Fruit fly (Drosophila melanogaster) whole organism, prepupa: Measurements from ENCODE around the gene CG16957.
A peak's percentile ranks its signal among the peaks of the same experiment; 100 is the strongest.

Experiments used
- Blimp-1 ChIP-seq: fragments of 200-800 bp; sonication (Bioruptor generic); optimal IDR thresholded peaks from 3 replicates; lab custom pipeline; 2017; ENCODE audit warnings: missing biosample characterization, missing genetic modification characterization, mild to moderate bottlenecking, moderate library complexity, missing genetic modification reagents
- CG10631 ChIP-seq: fragments of 200-800 bp; sonication (Bioruptor generic); optimal IDR thresholded peaks from 2 replicates; lab custom pipeline; 2016; ENCODE audit warnings: missing biosample characterization, missing genetic modification characterization
- CG11294 ChIP-seq: fragments of 200-800 bp; sonication (Bioruptor generic); IDR thresholded peaks from 2 replicates; pipeline ENCODE4 v1.3.6; 2022; ENCODE audit warnings: missing biosample characterization, missing genetic modification characterization
- CG11762 ChIP-seq: fragments of 200-800 bp; sonication (Bioruptor generic); optimal IDR thresholded peaks from 3 replicates; lab custom pipeline; 2016; ENCODE audit warnings: missing biosample characterization, missing genetic modification characterization; ENCODE audit not compliant: insufficient read depth
- CG11902 ChIP-seq: fragments of 200-800 bp; sonication (Bioruptor generic); optimal IDR thresholded peaks from 3 replicates; lab custom pipeline; 2016; ENCODE audit warnings: missing biosample characterization, missing genetic modification characterization
- CG15336 ChIP-seq: fragments of 200-800 bp; sonication (Bioruptor generic); IDR thresholded peaks from 2 replicates; pipeline ENCODE4 v1.3.6; 2022; ENCODE audit warnings: missing biosample characterization, missing genetic modification characterization
- CG1621 ChIP-seq: fragments of 200-800 bp; sonication (Bioruptor generic); optimal IDR thresholded peaks from 3 replicates; lab custom pipeline; 2018; ENCODE audit warnings: missing biosample characterization, mild to moderate bottlenecking, missing genetic modification characterization
- CG31627 ChIP-seq: fragments of 200-800 bp; sonication (Bioruptor generic); optimal IDR thresholded peaks from 3 replicates; lab custom pipeline; 2016; ENCODE audit warnings: missing biosample characterization, missing genetic modification characterization
- CG32006 ChIP-seq: fragments of 200-800 bp; sonication (Bioruptor generic); optimal IDR thresholded peaks from 3 replicates; lab custom pipeline; 2017; ENCODE audit warnings: missing biosample characterization, mild to moderate bottlenecking, missing genetic modification characterization
- CG34406 ChIP-seq: fragments of 200-800 bp; sonication (Bioruptor generic); optimal IDR thresholded peaks from 3 replicates; lab custom pipeline; 2016; ENCODE audit warnings: missing biosample characterization, missing genetic modification characterization
- CG3919 ChIP-seq: fragments of 200-800 bp; sonication (Bioruptor generic); optimal IDR thresholded peaks from 3 replicates; lab custom pipeline; 2016; ENCODE audit warnings: missing biosample characterization, missing genetic modification characterization
- CG4318 ChIP-seq: fragments of 200-800 bp; sonication (Bioruptor generic); optimal IDR thresholded peaks from 3 replicates; lab custom pipeline; 2017; ENCODE audit warnings: missing biosample characterization, mild to moderate bottlenecking, missing genetic modification characterization
- CG6276 ChIP-seq: fragments of 200-800 bp; sonication (Bioruptor generic); optimal IDR thresholded peaks from 2 replicates; lab custom pipeline; 2017; ENCODE audit warnings: missing biosample characterization, mild to moderate bottlenecking, missing genetic modification characterization
- CG6792 ChIP-seq: fragments of 200-800 bp; sonication (Bioruptor generic); optimal IDR thresholded peaks from 3 replicates; lab custom pipeline; 2016; ENCODE audit warnings: missing biosample characterization, missing genetic modification characterization
- CG6808 ChIP-seq: fragments of 200-800 bp; sonication (Bioruptor generic); optimal IDR thresholded peaks from 3 replicates; lab custom pipeline; 2017; ENCODE audit warnings: missing biosample characterization, missing genetic modification characterization, mild to moderate bottlenecking, moderate library complexity, missing genetic modification reagents
- CG6854 ChIP-seq: fragments of 200-800 bp; sonication (Bioruptor generic); optimal IDR thresholded peaks from 2 replicates; lab custom pipeline; 2017; ENCODE audit warnings: missing biosample characterization, mild to moderate bottlenecking, missing genetic modification characterization
- CG7368 ChIP-seq: fragments of 200-800 bp; sonication (Bioruptor generic); optimal IDR thresholded peaks from 3 replicates; lab custom pipeline; 2016; ENCODE audit warnings: missing biosample characterization, missing genetic modification characterization
- Eip75B ChIP-seq: fragments of 200-800 bp; sonication (Bioruptor generic); optimal IDR thresholded peaks from 3 replicates; lab custom pipeline; 2016; ENCODE audit warnings: missing biosample characterization, missing genetic modification characterization
- Eip93F ChIP-seq: fragments of 200-800 bp; sonication (Bioruptor generic); optimal IDR thresholded peaks from 2 replicates; lab custom pipeline; 2016; ENCODE audit warnings: missing biosample characterization, mild to moderate bottlenecking, missing genetic modification characterization
- Ets21C ChIP-seq: fragments of 200-800 bp; sonication (Bioruptor generic); optimal IDR thresholded peaks from 3 replicates; lab custom pipeline; 2016; ENCODE audit warnings: missing biosample characterization, missing genetic modification characterization
- Gug ChIP-seq: fragments of 200-800 bp; sonication (Bioruptor generic); IDR thresholded peaks from 2 replicates; pipeline ENCODE4 v1.3.6; 2022; ENCODE audit warnings: missing biosample characterization, missing genetic modification characterization
- Hr4 ChIP-seq: fragments of 200-800 bp; sonication (Bioruptor generic); optimal IDR thresholded peaks from 3 replicates; lab custom pipeline; 2016; ENCODE audit warnings: missing biosample characterization, missing genetic modification characterization
- Lpt ChIP-seq: fragments of 200-800 bp; sonication (Bioruptor generic); optimal IDR thresholded peaks from 3 replicates; lab custom pipeline; 2016; ENCODE audit warnings: missing biosample characterization, missing genetic modification characterization
- Met ChIP-seq: fragments of 200-800 bp; sonication (Bioruptor generic); optimal IDR thresholded peaks from 3 replicates; lab custom pipeline; 2016; ENCODE audit warnings: missing biosample characterization, missing genetic modification characterization
- OdsH ChIP-seq: fragments of 200-800 bp; sonication (Bioruptor generic); optimal IDR thresholded peaks from 3 replicates; lab custom pipeline; 2016; ENCODE audit warnings: missing biosample characterization, missing genetic modification characterization
- Sox14 ChIP-seq: fragments of 200-800 bp; sonication (Bioruptor generic); optimal IDR thresholded peaks from 3 replicates; lab custom pipeline; 2016; ENCODE audit warnings: missing biosample characterization, missing genetic modification characterization
- Sox15 ChIP-seq: fragments of 200-800 bp; sonication (Bioruptor generic); optimal IDR thresholded peaks from 3 replicates; lab custom pipeline; 2016; ENCODE audit warnings: missing biosample characterization, missing genetic modification characterization
- acj6 ChIP-seq: fragments of 200-800 bp; sonication (Bioruptor generic); optimal IDR thresholded peaks from 3 replicates; lab custom pipeline; 2016; ENCODE audit warnings: missing biosample characterization, missing genetic modification characterization
- cyc ChIP-seq: fragments of 200-800 bp; sonication (Bioruptor generic); optimal IDR thresholded peaks from 3 replicates; lab custom pipeline; 2016; ENCODE audit warnings: missing biosample characterization, missing genetic modification characterization
- dsx ChIP-seq: fragments of 200-800 bp; optimal IDR thresholded peaks from 3 replicates; lab custom pipeline; 2019; ENCODE audit warnings: missing biosample characterization, mild to moderate bottlenecking, missing genetic modification characterization, moderate library complexity; ENCODE audit not compliant: poor library complexity, severe bottlenecking
- eg ChIP-seq: fragments of 200-800 bp; sonication (Bioruptor generic); IDR thresholded peaks from 3 replicates; pipeline ENCODE4 v1.3.6; 2022; ENCODE audit warnings: missing biosample characterization, missing genetic modification characterization
- fd85E ChIP-seq: fragments of 200-800 bp; sonication (Bioruptor generic); optimal IDR thresholded peaks from 3 replicates; lab custom pipeline; 2016; ENCODE audit warnings: missing biosample characterization, missing genetic modification characterization
- fkh ChIP-seq: fragments of 200-800 bp; sonication (Bioruptor generic); optimal IDR thresholded peaks from 3 replicates; lab custom pipeline; 2017; ENCODE audit warnings: missing biosample characterization, mild to moderate bottlenecking, missing genetic modification characterization, moderate library complexity
- lz ChIP-seq: fragments of 200-800 bp; sonication (Bioruptor generic); optimal IDR thresholded peaks from 3 replicates; lab custom pipeline; 2016; ENCODE audit warnings: missing biosample characterization, missing genetic modification characterization
- net ChIP-seq: fragments of 200-800 bp; sonication (Bioruptor generic); optimal IDR thresholded peaks from 3 replicates; lab custom pipeline; 2016; ENCODE audit warnings: missing biosample characterization, missing genetic modification characterization
- salr ChIP-seq, 2 experiments: fragments of 200-800 bp; sonication (Bioruptor generic); optimal IDR thresholded peaks; 3 replicates each; lab custom pipeline; 2016 to 2018; ENCODE audit warnings: missing biosample characterization in 2 of 2, missing genetic modification characterization in 2 of 2, mild to moderate bottlenecking in 1 of 2
- spab ChIP-seq: fragments of 200-800 bp; sonication (Bioruptor generic); optimal IDR thresholded peaks from 2 replicates; lab custom pipeline; 2017; ENCODE audit warnings: missing biosample characterization, mild to moderate bottlenecking, missing genetic modification characterization, missing genetic modification reagents
- ss ChIP-seq, 2 experiments: fragments of 200-800 bp; sonication (Bioruptor generic); optimal IDR thresholded peaks; 2 replicates in 1 of 2; 3 replicates in 1 of 2; lab custom pipeline; 2017 to 2018; ENCODE audit warnings: mild to moderate bottlenecking in 2 of 2, missing biosample characterization in 2 of 2, missing genetic modification characterization in 2 of 2, moderate library complexity in 1 of 2
- svp ChIP-seq: fragments of 200-800 bp; sonication (Bioruptor generic); peaks from one replicate; lab custom pipeline; 2016; ENCODE audit warnings: missing biosample characterization, missing genetic modification characterization
- vri ChIP-seq: fragments of 200-800 bp; sonication (Bioruptor generic); optimal IDR thresholded peaks from 3 replicates; lab custom pipeline; 2016; ENCODE audit warnings: missing biosample characterization, mild to moderate bottlenecking, missing genetic modification characterization

The CG16957 gene

dm6 chr2L:13396084-13396483, at the start of gene CG16957:
TSS of gene CG16957 (minus strand) at chr2L:13396184.
- TF ChIP-seq CG7368 (GFP tag; lab: Kevin White, UChicago), result no peak
- TF ChIP-seq CG6792 (GFP tag; lab: Kevin White, UChicago), result no peak

DNA sequence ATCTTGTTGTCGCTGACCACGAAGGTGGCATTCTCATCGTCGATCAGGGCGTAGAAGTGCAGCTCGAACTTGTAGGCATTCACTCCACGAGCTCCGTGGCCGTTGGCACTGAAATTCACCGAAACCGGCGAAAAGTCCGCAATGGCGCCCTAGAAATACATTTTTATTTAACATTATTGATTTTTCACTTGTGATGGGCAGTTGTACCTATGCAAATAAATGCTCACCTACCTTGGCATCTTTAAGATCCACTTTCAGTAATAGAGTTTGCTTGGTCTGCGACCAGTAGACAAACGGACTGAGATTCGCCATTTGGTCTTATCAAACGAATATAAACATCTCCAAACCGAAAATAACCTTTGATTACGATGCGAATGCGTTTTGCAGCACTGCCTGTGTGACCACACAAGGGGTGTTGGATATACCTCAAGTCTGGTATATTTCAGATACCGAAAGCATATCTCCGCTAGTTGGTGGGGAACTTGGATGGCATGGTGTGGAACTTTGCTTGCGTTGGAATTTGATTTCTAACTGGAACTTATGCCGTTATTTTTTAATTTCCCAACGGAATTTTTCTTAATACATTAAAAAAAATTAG, 49.4 kb upstream of the CG16957 start, which contains the start of gene Hacd2:
Gene Hacd2 (minus strand): TSS at position 403 of the 598 bp plus-strand sequence.
- TF ChIP-seq fd85E (GFP tag; lab: Kevin White, UChicago) (no peak), Gug (GFP tag; lab: Robert Waterston, UW) (no peak), CG32006 (GFP tag; lab: Kevin White, UChicago) (no peak), CG34406 (GFP tag; lab: Kevin White, UChicago) (no peak), Ets21C (no peak), CG1621 (tag; lab: Kevin White, UChicago) (no peak), cyc (GFP tag; lab: Kevin White, UChicago) (peak; percentile 14), vri (GFP tag; lab: Kevin White, UChicago) (peak; percentile 4), svp (peak; percentile 87), ss (GFP tag; optimal IDR thresholded peaks at IDR 0.05; lab: Kevin White, UChicago) (no peak), CG11294 (no peak), lz (GFP tag; lab: Kevin White, UChicago) (peak; percentile 9), net (GFP tag; lab: Kevin White, UChicago) (no peak), Eip93F (no peak), CG11902 (no peak), CG11762 (GFP tag; lab: Kevin White, UChicago) (no peak), CG31627 (GFP tag; lab: Kevin White, UChicago) (peak; percentile 8), Sox14 (peak; percentile 53), fkh (no peak), eg (GFP tag; lab: Robert Waterston, UW) (no peak)
- TF ChIP-seq, all 60 proteins: peak for 6

dm6 chr2L:13436791-13437190, 40.8 kb upstream of the CG16957 start:
- no peak for TF ChIP-seq Met (GFP tag; lab: Kevin White, UChicago)
- TF ChIP-seq spab (GFP tag; lab: Kevin White, UChicago), result no peak
- TF ChIP-seq CG3919 (GFP tag; lab: Kevin White, UChicago), result no peak
- no peak for TF ChIP-seq Eip75B (GFP tag; lab: Kevin White, UChicago)
- peak; percentile 87 for TF ChIP-seq svp
- peak; percentile 77 for TF ChIP-seq vri (GFP tag; lab: Kevin White, UChicago)
- no peak for TF ChIP-seq CG6808 (GFP tag; lab: Kevin White, UChicago)

DNA sequence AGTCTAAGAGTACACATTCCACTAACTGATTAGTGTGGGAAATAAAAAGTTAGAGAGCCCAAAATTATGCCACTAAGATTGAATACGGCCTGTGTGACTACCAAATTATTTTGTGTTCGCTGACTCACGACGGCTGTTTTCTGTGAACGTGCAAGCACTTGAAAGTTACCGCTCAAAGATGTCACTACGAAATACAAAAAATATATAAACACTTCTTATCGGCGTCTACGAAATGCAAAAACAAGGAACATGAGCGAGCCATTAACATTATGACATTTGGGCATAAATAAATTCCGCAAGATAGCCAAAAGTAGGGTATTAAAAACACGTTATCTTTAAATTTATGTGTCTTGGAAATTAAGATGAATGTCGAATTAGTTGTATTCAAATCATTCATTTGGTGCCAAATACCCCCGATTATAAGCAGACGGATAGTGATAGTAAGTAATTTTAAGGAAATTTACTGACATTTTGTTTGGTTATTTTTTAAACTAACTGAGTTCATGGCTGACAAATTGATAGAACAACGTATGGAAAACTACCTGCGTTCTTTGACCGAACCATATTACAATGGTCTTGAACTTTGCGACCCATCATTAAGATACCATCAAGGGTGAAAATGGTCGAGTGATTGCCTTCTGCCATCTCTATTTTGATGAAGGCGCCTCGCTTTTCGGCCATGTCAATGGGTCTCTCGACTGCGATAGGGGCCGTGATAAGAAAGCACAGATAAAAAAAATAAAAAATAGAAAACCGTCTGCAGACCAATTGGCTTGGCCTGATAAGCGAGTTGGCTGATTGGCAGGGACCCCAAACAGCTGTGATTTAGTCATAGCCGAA, 39.0 kb upstream of the CG16957 start, which contains the start of gene Tehao:
Gene Tehao (plus strand): TSS at position 828 of the 840 bp plus-strand sequence.
- peak; percentile 78 for TF ChIP-seq svp
- TF ChIP-seq vri (GFP tag; lab: Kevin White, UChicago), result peak; percentile 60
- no peak for TF ChIP-seq fkh

- TF ChIP-seq Eip75B (GFP tag; lab: Kevin White, UChicago) (peak; percentile 9), OdsH (GFP tag; lab: Kevin White, UChicago) (peak; percentile 13), CG6808 (GFP tag; lab: Kevin White, UChicago) (no peak), dsx (GFP tag; lab: Kevin White, UChicago) (peak; percentile 92), CG6854 (no peak), Lpt (peak; percentile 27), CG32006 (GFP tag; lab: Kevin White, UChicago) (peak; percentile 61), CG10631 (GFP tag; lab: Kevin White, UChicago) (no peak), Hr4 (peak; percentile 63), Sox15 (GFP tag; lab: Kevin White, UChicago) (no peak), CG15336 (GFP tag; lab: Robert Waterston, UW) (0 out of 2 replicates have a peak, but pooled peaks have one; percentile 43), acj6 (GFP tag; lab: Kevin White, UChicago) (peak; percentile 4), Eip93F (no peak), CG6792 (GFP tag; lab: Kevin White, UChicago) (no peak), CG6276 (GFP tag; lab: Kevin White, UChicago) (peak; percentile 35), salr (GFP tag; optimal IDR thresholded peaks at IDR 0.05; lab: Kevin White, UChicago) (peak in 1 of 2 experiments; percentile 44), CG4318 (peak; percentile 5), Blimp-1 (GFP tag; lab: Kevin White, UChicago) (no peak), Gug (GFP tag; lab: Robert Waterston, UW) (no peak)
These were observed 35.0 kb upstream of the CG16957 start for dm6 chr2L:13430919-13431502.
